Worm (Caenorhabditis elegans): ENCODE measurements around the gene str-168.

The str-168 gene

DNA sequence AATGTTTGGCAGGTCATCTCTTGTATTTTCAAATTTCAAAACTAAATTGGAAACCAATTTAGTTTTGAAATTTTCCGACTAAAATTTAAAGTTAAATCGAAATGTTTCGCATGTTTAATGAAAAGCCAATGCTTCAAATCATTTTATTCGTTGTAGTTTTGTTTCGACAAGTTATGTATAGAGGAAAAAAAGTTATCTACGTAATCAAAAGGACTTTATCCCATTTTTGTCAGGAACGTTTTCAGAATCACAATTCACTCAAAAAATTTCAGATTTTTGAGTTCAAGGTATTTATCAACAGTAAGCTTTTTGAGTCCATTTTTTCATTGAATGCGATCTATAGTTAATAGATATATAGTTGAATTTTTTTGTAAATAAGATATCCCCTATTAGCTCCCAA, at the start of gene str-168:
str-168 (plus strand) TSS at position 301 of the 400 bp plus-strand sequence.
- no peak for TF ChIP-seq lin-11 (tag; optimal IDR thresholded peaks at IDR 0.05)
- TF ChIP-seq ttx-3 (tag; optimal IDR thresholded peaks at IDR 0.05), result no peak
- no peak for TF ChIP-seq sox-4 (tag; optimal IDR thresholded peaks at IDR 0.05)
- no peak for TF ChIP-seq pat-9 (tag; optimal IDR thresholded peaks at IDR 0.05)
- TF ChIP-seq K09A11.1 (tag; optimal IDR thresholded peaks at IDR 0.05; ENCODE audit: insufficient read depth), result no peak
- no peak for TF ChIP-seq ceh-30 (tag; optimal IDR thresholded peaks at IDR 0.05)
- no peak for TF ChIP-seq nhr-11 (tag; optimal IDR thresholded peaks at IDR 0.05)
- no peak for TF ChIP-seq ceh-18 (tag; optimal IDR thresholded peaks at IDR 0.05)
- no peak for TF ChIP-seq tbx-2 (tag; optimal IDR thresholded peaks at IDR 0.05)
- TF ChIP-seq hlh-13 (GFP tag; optimal IDR thresholded peaks at IDR 0.05), result no peak
- no peak for TF ChIP-seq pros-1 (tag; optimal IDR thresholded peaks at IDR 0.05)
- no peak for TF ChIP-seq ceh-24 (tag; optimal IDR thresholded peaks at IDR 0.05)
- no peak for TF ChIP-seq pha-4 (tag; optimal IDR thresholded peaks at IDR 0.05)
- no peak for TF ChIP-seq odd-2 (tag; optimal IDR thresholded peaks at IDR 0.05)
- TF ChIP-seq elt-4 (tag; optimal IDR thresholded peaks at IDR 0.05), result no peak
- no peak for TF ChIP-seq fkh-6 (tag; optimal IDR thresholded peaks at IDR 0.05)
- no peak for TF ChIP-seq ztf-16 (tag; optimal IDR thresholded peaks at IDR 0.05)
- TF ChIP-seq tbx-7 (tag; optimal IDR thresholded peaks at IDR 0.05), result no peak
- no peak for TF ChIP-seq ahr-1 (tag; optimal IDR thresholded peaks at IDR 0.05)

DNA sequence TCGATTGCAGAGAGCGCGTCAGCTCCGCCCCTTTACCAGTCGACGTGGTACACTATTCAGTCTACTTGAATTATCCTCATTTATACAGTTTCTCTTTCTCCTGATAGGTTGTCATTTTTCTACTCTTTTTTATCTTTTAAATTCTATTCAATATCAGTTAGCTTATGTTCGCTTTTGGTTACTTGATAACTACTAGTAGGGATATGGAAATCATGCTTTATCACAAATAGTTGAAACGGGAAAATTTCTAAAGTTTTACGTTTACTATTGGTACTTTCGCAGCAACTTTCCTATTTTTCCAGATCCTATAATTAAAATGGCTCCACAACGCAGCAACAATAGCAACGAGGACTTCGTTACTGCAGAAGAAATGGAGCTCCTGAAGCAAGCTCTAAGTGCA, 49.2 kb upstream of the str-168 start, which contains the start of gene sgnh-1:
sgnh-1 (plus strand) TSS at position 301 of the 400 bp plus-strand sequence.
- TF ChIP-seq hlh-8 (tag; optimal IDR thresholded peaks at IDR 0.05) (no peak), dmd-4 (tag; optimal IDR thresholded peaks at IDR 0.05; ENCODE audit: borderline replicate concordance) (no peak), ceh-31 (tag; optimal IDR thresholded peaks at IDR 0.05) (no peak), gmeb-2 (tag; optimal IDR thresholded peaks at IDR 0.05) (no peak), hlh-6 (tag; optimal IDR thresholded peaks at IDR 0.05) (no peak), sdc-2 (tag; optimal IDR thresholded peaks at IDR 0.05) (no peak), dve-1 (tag; optimal IDR thresholded peaks at IDR 0.05) (no peak), ceh-6 (GFP tag; optimal IDR thresholded peaks at IDR 0.05) (no peak), lim-6 (tag; optimal IDR thresholded peaks at IDR 0.05) (no peak), lin-11 (tag; optimal IDR thresholded peaks at IDR 0.05) (no peak), pqm-1 (tag; optimal IDR thresholded peaks at IDR 0.05) (no peak), npax-4 (tag; optimal IDR thresholded peaks at IDR 0.05) (no peak), ceh-48 (tag; optimal IDR thresholded peaks at IDR 0.05) (no peak)

- no peak for TF ChIP-seq elt-4 (tag; optimal IDR thresholded peaks at IDR 0.05)
Measured at ce11 chrIV:4890543-4890942, 48.2 kb upstream of the str-168 start, which contains the start of gene T08B6.9. T08B6.9 (plus strand) TSS chrIV:4890843.

DNA sequence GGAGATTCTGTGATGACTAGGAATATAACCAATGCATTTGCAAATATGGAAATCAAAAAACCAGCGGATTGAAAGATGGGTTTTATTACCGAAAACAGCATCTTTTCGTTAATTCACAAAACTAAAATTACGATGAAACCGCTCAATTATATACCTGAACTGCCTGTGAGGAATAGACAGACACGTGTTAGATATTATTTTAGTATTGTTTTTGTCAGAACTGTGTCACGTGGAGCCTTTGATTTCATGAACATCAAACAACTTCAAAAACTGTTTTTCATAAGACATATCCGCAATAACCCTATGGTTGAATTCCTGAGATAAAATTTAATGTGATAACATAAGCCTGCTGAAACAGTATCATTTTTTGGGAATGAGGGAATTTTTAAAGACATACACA, 34.8 kb upstream of the str-168 start, which contains the start of gene str-161:
str-161 (minus strand) TSS at position 101 of the 400 bp plus-strand sequence.
- TF ChIP-seq pha-2 (tag; optimal IDR thresholded peaks at IDR 0.05), result no peak
- no peak for TF ChIP-seq fkh-6 (tag; optimal IDR thresholded peaks at IDR 0.05)
- TF ChIP-seq rnt-1 (tag; optimal IDR thresholded peaks at IDR 0.05), result no peak
- no peak for TF ChIP-seq hlh-8 (tag; optimal IDR thresholded peaks at IDR 0.05)
- TF ChIP-seq nfya-1 (tag; optimal IDR thresholded peaks at IDR 0.05), result no peak
- TF ChIP-seq F13H6.1 (tag; optimal IDR thresholded peaks at IDR 0.05), result no peak
- no peak for TF ChIP-seq C38D4.7 (GFP tag; optimal IDR thresholded peaks at IDR 0.05)
- TF ChIP-seq ama-1 (optimal IDR thresholded peaks at IDR 0.05), result no peak
- TF ChIP-seq ttx-3 (tag; optimal IDR thresholded peaks at IDR 0.05), result no peak
- TF ChIP-seq che-1 (tag; optimal IDR thresholded peaks at IDR 0.05), result no peak
- no peak for TF ChIP-seq K09A11.1 (tag; optimal IDR thresholded peaks at IDR 0.05; ENCODE audit: insufficient read depth)
- TF ChIP-seq hlh-13 (GFP tag; optimal IDR thresholded peaks at IDR 0.05), result no peak
- TF ChIP-seq fax-1 (tag; optimal IDR thresholded peaks at IDR 0.05), result no peak
- TF ChIP-seq T23F11.4 (GFP tag; optimal IDR thresholded peaks at IDR 0.05), result no peak
- no peak for TF ChIP-seq nhr-11 (tag; optimal IDR thresholded peaks at IDR 0.05)
- no peak for TF ChIP-seq tbx-2 (tag; optimal IDR thresholded peaks at IDR 0.05)
- no peak for TF ChIP-seq pqm-1 (tag; optimal IDR thresholded peaks at IDR 0.05)
- no peak for TF ChIP-seq dve-1 (tag; optimal IDR thresholded peaks at IDR 0.05)
